Worm (Caenorhabditis elegans): ENCODE data around the gene gly-8.

The gly-8 gene

ce11 chrIII:11657185-11657817, 32.3 kb downstream of the gly-8 start, which contains the start of gene crh-1 (continued):
- TF ChIP-seq aha-1 (tag) (peak; percentile 99), nhr-25 (tag; optimal IDR thresholded peaks at IDR 0.05; ENCODE audit: borderline replicate concordance, insufficient read depth) (no peak), madf-9 (GFP tag; conservative IDR thresholded peaks at IDR 0.05) (no peak), nhr-237 (tag; optimal IDR thresholded peaks at IDR 0.05) (no peak), F49E8.2 (tag; optimal IDR thresholded peaks at IDR 0.05; ENCODE audit: borderline replicate concordance) (no peak), Y75B8A.6 (GFP tag; IDR thresholded peaks at IDR 0.05) (no peak), nhr-6 (tag; optimal IDR thresholded peaks at IDR 0.05) (no peak), unc-130 (GFP tag; optimal IDR thresholded peaks at IDR 0.05) (no peak), skn-1 (tag; optimal IDR thresholded peaks at IDR 0.05) (no peak), hmg-1.1 (GFP tag; IDR thresholded peaks at IDR 0.05) (peak; percentile 61), mep-1 (tag; optimal IDR thresholded peaks at IDR 0.05) (peak; percentile 83), spr-3 (GFP tag; optimal IDR thresholded peaks at IDR 0.05) (no peak), ceh-82 (tag; optimal IDR thresholded peaks at IDR 0.05) (no peak), vab-7 (GFP tag; IDR thresholded peaks at IDR 0.05) (no peak), zfp-3 (GFP tag; conservative IDR thresholded peaks at IDR 0.05) (0 out of 2 replicates have a peak, but pooled peaks have one; percentile 41), zag-1 (tag; optimal IDR thresholded peaks at IDR 0.05) (no peak), ama-1 (optimal IDR thresholded peaks at IDR 0.05) (no peak), nhr-42 (GFP tag; IDR thresholded peaks at IDR 0.05) (no peak), ztf-11 (tag; optimal IDR thresholded peaks at IDR 0.05) (no peak), hlh-11 (tag; optimal IDR thresholded peaks at IDR 0.05) (peak; percentile 97), cey-2 (tag; optimal IDR thresholded peaks at IDR 0.05; ENCODE audit: borderline replicate concordance, insufficient read depth) (no peak), tag-97 (GFP tag; IDR thresholded peaks at IDR 0.05) (no peak), nhr-48 (tag; optimal IDR thresholded peaks at IDR 0.05) (no peak), hif-1 (tag; optimal IDR thresholded peaks at IDR 0.05) (peak in 1 of 2 experiments; percentile 55), mxl-3 (GFP tag; optimal IDR thresholded peaks at IDR 0.05) (peak; percentile 33), ceh-28 (tag; optimal IDR thresholded peaks at IDR 0.05) (no peak), ZK337.2 (GFP tag; IDR thresholded peaks at IDR 0.05) (no peak), pha-4 (GFP tag; IDR thresholded peaks at IDR 0.05) (0 out of 2 replicates have a peak, but pooled peaks have one; percentile 60), pha-4 (tag; optimal IDR thresholded peaks at IDR 0.05) (peak; percentile 57), lin-13 (GFP tag; optimal IDR thresholded peaks at IDR 0.05) (peak; percentile 69), ctbp-1 (GFP tag; IDR thresholded peaks at IDR 0.05) (0 out of 2 replicates have a peak, but pooled peaks have one; percentile 18), Y105C5A.15 (GFP tag; IDR thresholded peaks at IDR 0.05) (no peak), ces-1 (GFP tag; optimal IDR thresholded peaks at IDR 0.05) (no peak), ztf-7 (tag; optimal IDR thresholded peaks at IDR 0.05) (peak; percentile 58), nhr-10 (tag; optimal IDR thresholded peaks at IDR 0.05) (no peak), dpl-1 (GFP tag; optimal IDR thresholded peaks at IDR 0.05) (peak; percentile 76), gei-8 (GFP tag; optimal IDR thresholded peaks at IDR 0.05) (no peak)

ce11 chrIII:11659804-11660203, 34.8 kb downstream of the gly-8 start:
- peak; percentile 32; the same call in 1 of the 2 replicates for TF ChIP-seq dmd-6 (GFP tag; IDR thresholded peaks at IDR 0.05)
- no peak for TF ChIP-seq nhr-11 (tag; optimal IDR thresholded peaks at IDR 0.05)
- TF ChIP-seq nhr-48 (tag; optimal IDR thresholded peaks at IDR 0.05) = no peak
- no peak for TF ChIP-seq nhr-237 (tag; optimal IDR thresholded peaks at IDR 0.05)
- peak; percentile 58 for TF ChIP-seq set-16 (GFP tag; IDR thresholded peaks at IDR 0.05)
- TF ChIP-seq nhr-77 (tag; optimal IDR thresholded peaks at IDR 0.05) = no peak
- TF ChIP-seq fos-1 (tag; optimal IDR thresholded peaks at IDR 0.05) = no peak
- 0 out of 2 replicates have a peak, but pooled peaks have one; percentile 32 for TF ChIP-seq hmg-1.1 (GFP tag; IDR thresholded peaks at IDR 0.05)
- no peak for TF ChIP-seq dmd-9 (GFP tag; IDR thresholded peaks at IDR 0.05)
- TF ChIP-seq R02D3.7 (tag; optimal IDR thresholded peaks at IDR 0.05) = no peak
- TF ChIP-seq ceh-20 (GFP tag; IDR thresholded peaks at IDR 0.05) = no peak
- 0 out of 2 replicates have a peak, but pooled peaks have one; percentile 20 for TF ChIP-seq Y75B8A.6 (GFP tag; IDR thresholded peaks at IDR 0.05)
- TF ChIP-seq daf-19 (GFP tag; conservative IDR thresholded peaks at IDR 0.05) = no peak
- TF ChIP-seq egl-43 (GFP tag; IDR thresholded peaks at IDR 0.05) = 0 out of 2 replicates have a peak, but pooled peaks have one; percentile 23

All from whole organism, L4 larva.